Worm (Caenorhabditis elegans) whole organism, L4 larva: Measurements from ENCODE around the gene rha-1.

Experiments used
- F10B5.3 ChIP-seq: sonication (generic microtip); optimal IDR thresholded peaks from 2 replicates; lab custom pipeline; 2016; ENCODE audit warnings: mild to moderate bottlenecking, missing genetic modification characterization, missing compliant biosample characterization
- Y5F2A.4 ChIP-seq: fragments of 200-800 bp; sonication (Bioruptor generic); optimal IDR thresholded peaks from 2 replicates; lab custom pipeline; 2018; ENCODE audit warnings: mild to moderate bottlenecking, missing genetic modification characterization, missing compliant biosample characterization
- aha-1 ChIP-seq: fragments of 150-350 bp; peaks from one replicate; lab custom pipeline; 2014; ENCODE audit warnings: missing biosample characterization, missing genetic modification characterization
- ama-1 ChIP-seq: fragments of 150-350 bp; optimal IDR thresholded peaks from 2 replicates; lab custom pipeline; 2014; ENCODE audit warnings: inconsistent platforms, mixed read lengths
- attf-4 ChIP-seq: sonication (generic microtip); optimal IDR thresholded peaks from 3 replicates; lab custom pipeline; 2017; ENCODE audit warnings: missing biosample characterization, missing genetic modification characterization
- ceh-20 ChIP-seq: fragments of 200-800 bp; sonication (Bioruptor generic); IDR thresholded peaks from 2 replicates; pipeline ENCODE4 v1.3.6; 2022; ENCODE audit warnings: missing genetic modification reagents, missing genetic modification characterization, missing compliant biosample characterization
- ceh-82 ChIP-seq: sonication (generic microtip); optimal IDR thresholded peaks from 2 replicates; lab custom pipeline; 2017; ENCODE audit warnings: missing biosample characterization, missing genetic modification characterization
- ces-1 ChIP-seq: fragments of 150-350 bp; sonication (generic microtip); optimal IDR thresholded peaks from 4 replicates; lab custom pipeline; 2014; ENCODE audit warnings: missing biosample characterization, missing genetic modification reagents, missing genetic modification characterization
- daf-16 ChIP-seq, 3 experiments: sonication (generic microtip); optimal IDR thresholded peaks; 2 replicates each; lab custom pipeline; 2016 to 2017; ENCODE audit warnings: missing genetic modification characterization in 3 of 3, missing genetic modification reagents in 3 of 3, mild to moderate bottlenecking in 2 of 3, missing compliant biosample characterization in 2 of 3, missing biosample characterization in 1 of 3, moderate library complexity in 1 of 3
- daf-8 ChIP-seq: fragments of 200-800 bp; sonication (Bioruptor generic); IDR thresholded peaks from 2 replicates; pipeline ENCODE4 v1.3.6; 2022; ENCODE audit warnings: missing genetic modification characterization, missing compliant biosample characterization
- dmd-6 ChIP-seq: fragments of 200-800 bp; sonication (Bioruptor generic); IDR thresholded peaks from 2 replicates; pipeline ENCODE4 v1.3.6; 2022; ENCODE audit warnings: missing genetic modification reagents, missing genetic modification characterization, missing compliant biosample characterization
- dmd-9 ChIP-seq: fragments of 200-800 bp; sonication (Bioruptor generic); IDR thresholded peaks from 2 replicates; pipeline ENCODE4 v1.3.6; 2022; ENCODE audit warnings: missing genetic modification reagents, missing genetic modification characterization, missing compliant biosample characterization
- duxl-1 ChIP-seq: sonication (generic microtip); optimal IDR thresholded peaks from 2 replicates; lab custom pipeline; 2016; ENCODE audit warnings: mild to moderate bottlenecking, missing genetic modification characterization, moderate library complexity, missing compliant biosample characterization; ENCODE audit not compliant: poor library complexity
- egl-27 ChIP-seq: sonication (generic microtip); optimal IDR thresholded peaks from 3 replicates; lab custom pipeline; 2017; ENCODE audit warnings: missing biosample characterization, missing genetic modification reagents, missing genetic modification characterization
- fkh-10 ChIP-seq: fragments of 150-350 bp; optimal IDR thresholded peaks from 2 replicates; lab custom pipeline; 2014; ENCODE audit warnings: missing biosample characterization, missing genetic modification reagents, missing genetic modification characterization
- hlh-11 ChIP-seq: fragments of 200-800 bp; sonication (Bioruptor generic); optimal IDR thresholded peaks from 2 replicates; lab custom pipeline; 2018; ENCODE audit warnings: mild to moderate bottlenecking, missing genetic modification characterization, missing compliant biosample characterization
- hlh-30 ChIP-seq: sonication (generic microtip); optimal IDR thresholded peaks from 2 replicates; lab custom pipeline; 2017; ENCODE audit warnings: antibody characterized with exemption, mild to moderate bottlenecking, missing genetic modification characterization, missing compliant biosample characterization; ENCODE audit not compliant: insufficient read depth
- hmg-1.1 ChIP-seq: fragments of 200-800 bp; sonication (Bioruptor generic); IDR thresholded peaks from 2 replicates; pipeline ENCODE4 v1.3.6; 2022; ENCODE audit warnings: missing genetic modification reagents, missing genetic modification characterization, missing compliant biosample characterization
- lin-1 ChIP-seq: fragments of 200-800 bp; sonication (Bioruptor generic); IDR thresholded peaks from 2 replicates; pipeline ENCODE4 v1.3.6; 2022; ENCODE audit warnings: missing genetic modification reagents, missing genetic modification characterization, missing compliant biosample characterization
- lin-38 ChIP-seq: fragments of 200-800 bp; sonication (Bioruptor generic); IDR thresholded peaks from 2 replicates; pipeline ENCODE4 v1.3.6; 2022; ENCODE audit warnings: missing genetic modification reagents, missing genetic modification characterization, missing compliant biosample characterization
- lsy-2 ChIP-seq, 2 experiments: fragments of 150-350 bp in 1 of 2; sonication (generic microtip) in 1 of 2; optimal IDR thresholded peaks; 2 replicates each; lab custom pipeline; 2014 to 2017; ENCODE audit warnings: missing biosample characterization in 2 of 2, missing genetic modification characterization in 2 of 2
- madf-5 ChIP-seq, 2 experiments: fragments of 200-800 bp; sonication (Bioruptor generic); IDR thresholded peaks; 2 replicates each; pipeline ENCODE4 v1.3.6; 2022; ENCODE audit warnings: missing compliant biosample characterization in 2 of 2, missing genetic modification characterization in 2 of 2
- madf-9 ChIP-seq: fragments of 200-800 bp; sonication (Bioruptor generic); conservative IDR thresholded peaks from 2 replicates; pipeline ENCODE4 v1.3.6; 2022; ENCODE audit warnings: missing genetic modification reagents, missing genetic modification characterization, missing compliant biosample characterization
- mdt-29 ChIP-seq: fragments of 200-800 bp; sonication (Bioruptor generic); IDR thresholded peaks from 2 replicates; pipeline ENCODE4 v1.3.6; 2022; ENCODE audit warnings: missing genetic modification reagents, missing genetic modification characterization, missing compliant biosample characterization
- mes-2 ChIP-seq: sonication (generic microtip); optimal IDR thresholded peaks from 2 replicates; lab custom pipeline; 2016; ENCODE audit warnings: missing genotype, mild to moderate bottlenecking, missing genetic modification characterization, missing compliant biosample characterization; ENCODE audit not compliant: poor library complexity, severe bottlenecking
- nhr-237 ChIP-seq: sonication (generic microtip); optimal IDR thresholded peaks from 2 replicates; lab custom pipeline; 2017; ENCODE audit warnings: missing biosample characterization, missing genetic modification characterization
- nhr-28 ChIP-seq: fragments of 150-350 bp; optimal IDR thresholded peaks from 2 replicates; lab custom pipeline; 2014; ENCODE audit warnings: missing biosample characterization, missing genetic modification characterization
- nhr-41 ChIP-seq: fragments of 200-800 bp; sonication (Bioruptor generic); IDR thresholded peaks from 2 replicates; pipeline ENCODE4 v1.3.6; 2022; ENCODE audit warnings: missing genetic modification reagents, missing genetic modification characterization, missing compliant biosample characterization
- nhr-48 ChIP-seq: sonication (generic microtip); optimal IDR thresholded peaks from 2 replicates; lab custom pipeline; 2016; ENCODE audit warnings: mild to moderate bottlenecking, missing genetic modification characterization, missing compliant biosample characterization
- nhr-77 ChIP-seq: fragments of 150-350 bp; optimal IDR thresholded peaks from 2 replicates; lab custom pipeline; 2014; ENCODE audit warnings: missing biosample characterization, missing genetic modification characterization
- pha-4 ChIP-seq, 2 experiments: fragments of 150-350 bp in 1 of 2; fragments of 200-800 bp in 1 of 2; sonication (Bioruptor generic) in 1 of 2; IDR thresholded peaks in 1 of 2; optimal IDR thresholded peaks in 1 of 2; 2 replicates each; pipeline versions ENCODE4 v1.3.6 to Lab custom; 2014 to 2022; ENCODE audit warnings: missing genetic modification characterization in 2 of 2, missing genetic modification reagents in 2 of 2, missing biosample characterization in 1 of 2, missing compliant biosample characterization in 1 of 2
- pqm-1 ChIP-seq: sonication (generic microtip); optimal IDR thresholded peaks from 2 replicates; lab custom pipeline; 2017; ENCODE audit warnings: missing biosample characterization, missing genetic modification characterization
- saeg-2 ChIP-seq: fragments of 200-800 bp; sonication (Bioruptor generic); IDR thresholded peaks from 2 replicates; pipeline ENCODE4 v1.3.6; 2022; ENCODE audit warnings: missing genetic modification reagents, missing genetic modification characterization, missing compliant biosample characterization
- snpc-1.2 ChIP-seq: fragments of 200-800 bp; sonication (Bioruptor generic); IDR thresholded peaks from 2 replicates; pipeline ENCODE4 v1.3.6; 2022; ENCODE audit warnings: missing genetic modification reagents, missing genetic modification characterization, missing compliant biosample characterization
- snpc-4 ChIP-seq: fragments of 150-350 bp; optimal IDR thresholded peaks from 2 replicates; lab custom pipeline; 2014; ENCODE audit warnings: missing biosample characterization, missing genetic modification characterization
- spr-3 ChIP-seq: fragments of 200-800 bp; sonication (Bioruptor generic); optimal IDR thresholded peaks from 2 replicates; lab custom pipeline; 2018; ENCODE audit warnings: mild to moderate bottlenecking, missing genetic modification characterization, missing compliant biosample characterization
- unc-39 ChIP-seq: sonication (generic microtip); optimal IDR thresholded peaks from 2 replicates; lab custom pipeline; 2017; ENCODE audit warnings: missing biosample characterization, missing genetic modification characterization
- zfp-2 ChIP-seq: sonication (generic microtip); optimal IDR thresholded peaks from 2 replicates; lab custom pipeline; 2016; ENCODE audit warnings: mild to moderate bottlenecking, missing genetic modification characterization, missing compliant biosample characterization
- ztf-7 ChIP-seq: fragments of 150-350 bp; optimal IDR thresholded peaks from 2 replicates; lab custom pipeline; 2014; ENCODE audit warnings: missing biosample characterization, missing genetic modification characterization

rha-1 gene

ce11 chrII:8922140-8922539 lies 38.7 kb upstream of the rha-1 start, which contains the start of gene B0457.6:
TSS of gene B0457.6 (plus strand) at chrII:8922423.
- TF ChIP-seq madf-5 (GFP tag; IDR thresholded peaks at IDR 0.05; lab: Robert Waterston, UW) (no peak), dmd-6 (peak; percentile 47; the same call in 1 of the 2 replicates), nhr-41 (GFP tag; lab: Robert Waterston, UW) (0 out of 2 replicates have a peak, but pooled peaks have one; percentile 15), daf-16 (GFP tag; optimal IDR thresholded peaks at IDR 0.05; lab: Kevin White, UChicago) (no peak), daf-16 (tag; optimal IDR thresholded peaks at IDR 0.05; lab: Kevin White, UChicago) (no peak), Y5F2A.4 (no peak), F10B5.3 (no peak), mdt-29 (no peak), snpc-1.2 (GFP tag; lab: Robert Waterston, UW) (no peak), lin-1 (GFP tag; lab: Robert Waterston, UW) (no peak), hmg-1.1 (GFP tag; lab: Robert Waterston, UW) (peak; percentile 54; the same call in 1 of the 2 replicates), madf-9 (GFP tag; lab: Robert Waterston, UW) (no peak), nhr-28 (peak; percentile 45), nhr-48 (tag; lab: Kevin White, UChicago) (no peak), nhr-77 (tag; lab: Kevin White, UChicago) (no peak), mes-2 (tag; lab: Kevin White, UChicago) (no peak), zfp-2 (tag; lab: Kevin White, UChicago) (no peak), hlh-11 (tag; lab: Kevin White, UChicago) (peak; percentile 48), egl-27 (tag; lab: Kevin White, UChicago) (no peak), daf-8 (GFP tag; lab: Robert Waterston, UW) (no peak), pqm-1 (peak; percentile 90), saeg-2 (GFP tag; lab: Robert Waterston, UW) (no peak), ama-1 (no peak), hlh-30 (tag; lab: Kevin White, UChicago) (peak; percentile 9), spr-3 (GFP tag; lab: Kevin White, UChicago) (no peak), lsy-2 (tag; optimal IDR thresholded peaks at IDR 0.05; lab: Kevin White, UChicago) (peak in 1 of 2 experiments; percentile 37), ceh-20 (no peak), ceh-82 (tag; lab: Kevin White, UChicago) (no peak), attf-4 (tag; lab: Kevin White, UChicago) (no peak)

DNA sequence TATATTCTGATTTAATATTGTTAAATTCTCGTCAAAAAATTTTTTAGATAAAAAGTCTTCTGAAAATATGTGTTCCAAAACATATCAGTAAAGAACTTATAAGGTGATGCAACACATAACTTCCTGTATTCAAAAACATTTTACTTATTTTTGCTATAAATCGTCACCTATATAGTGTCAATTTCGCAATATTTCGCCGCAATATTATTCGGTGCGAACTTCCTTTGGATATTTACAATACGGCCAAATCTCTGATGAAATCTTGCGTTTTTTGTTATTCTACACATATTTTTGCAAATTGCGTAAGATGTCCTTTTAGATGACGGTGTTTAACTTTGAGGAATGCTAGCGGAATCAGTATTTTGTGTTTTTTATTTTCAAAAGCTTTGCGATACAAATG lies 38.0 kb upstream of the rha-1 start:
- TF ChIP-seq snpc-4 (tag; lab: Kevin White, UChicago) (no peak), unc-39 (no peak), lin-38 (no peak), aha-1 (tag; lab: Kevin White, UChicago) (peak; percentile 89), dmd-9 (GFP tag; lab: Robert Waterston, UW) (no peak)
- TF ChIP-seq, all 104 proteins: peak for 1

DNA sequence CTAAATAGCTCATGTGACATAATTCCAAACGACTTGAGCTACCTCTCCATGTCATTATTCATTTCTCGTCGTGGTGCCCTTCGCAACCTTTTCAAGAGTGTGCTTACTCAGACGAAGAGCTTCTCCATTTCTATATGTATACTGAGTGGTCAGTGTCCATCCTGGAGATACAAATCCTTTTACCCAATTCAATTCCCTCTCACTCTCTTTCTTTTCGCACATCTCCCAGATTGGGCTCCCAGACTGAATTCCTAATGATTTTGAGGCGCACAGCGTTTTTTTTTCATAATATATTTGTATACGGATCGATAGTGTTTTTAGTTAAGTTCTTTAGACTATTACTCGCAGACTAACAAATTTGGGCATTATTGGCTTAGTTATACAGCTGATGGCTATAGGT lies 37.5 kb upstream of the rha-1 start:
- TF ChIP-seq ces-1 (GFP tag; lab: Kevin White, UChicago) (peak; percentile 3), fkh-10 (GFP tag; lab: Kevin White, UChicago) (no peak)

DNA sequence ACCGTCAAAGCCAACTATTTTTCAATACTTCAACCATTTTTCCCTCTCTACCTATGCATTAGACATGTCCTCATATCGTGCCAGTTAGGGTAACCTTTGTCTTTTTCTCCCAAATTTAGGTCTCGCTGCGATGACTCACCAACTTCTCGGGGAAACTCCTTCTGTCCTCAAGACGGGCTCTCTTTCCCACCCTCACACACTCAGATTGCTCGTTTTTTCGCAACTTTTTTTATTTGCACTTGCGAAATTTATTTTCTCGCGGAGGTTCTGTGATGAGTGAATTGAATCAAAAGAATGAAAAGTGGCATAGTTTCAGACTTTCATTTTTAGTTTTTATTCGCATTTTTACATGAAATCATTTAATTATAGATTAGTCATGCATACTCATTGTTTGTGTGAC lies 36.9 kb upstream of the rha-1 start:
- TF ChIP-seq F10B5.3: no peak
- TF ChIP-seq unc-39: no peak
- no peak for TF ChIP-seq nhr-237
- no peak for TF ChIP-seq pha-4 (GFP tag; IDR thresholded peaks at IDR 0.05; lab: Robert Waterston, UW)
- TF ChIP-seq pha-4 (tag; optimal IDR thresholded peaks at IDR 0.05; lab: Kevin White, UChicago): no peak
- TF ChIP-seq ztf-7 (tag; lab: Kevin White, UChicago): no peak
- no peak for TF ChIP-seq Y5F2A.4
- no peak for TF ChIP-seq duxl-1 (tag; lab: Kevin White, UChicago)
